Fruit fly (Drosophila melanogaster): ENCODE data around the gene CG7326.
A peak's percentile ranks its signal among the peaks of the same experiment; 100 is the strongest.

The CG7326 gene

DNA sequence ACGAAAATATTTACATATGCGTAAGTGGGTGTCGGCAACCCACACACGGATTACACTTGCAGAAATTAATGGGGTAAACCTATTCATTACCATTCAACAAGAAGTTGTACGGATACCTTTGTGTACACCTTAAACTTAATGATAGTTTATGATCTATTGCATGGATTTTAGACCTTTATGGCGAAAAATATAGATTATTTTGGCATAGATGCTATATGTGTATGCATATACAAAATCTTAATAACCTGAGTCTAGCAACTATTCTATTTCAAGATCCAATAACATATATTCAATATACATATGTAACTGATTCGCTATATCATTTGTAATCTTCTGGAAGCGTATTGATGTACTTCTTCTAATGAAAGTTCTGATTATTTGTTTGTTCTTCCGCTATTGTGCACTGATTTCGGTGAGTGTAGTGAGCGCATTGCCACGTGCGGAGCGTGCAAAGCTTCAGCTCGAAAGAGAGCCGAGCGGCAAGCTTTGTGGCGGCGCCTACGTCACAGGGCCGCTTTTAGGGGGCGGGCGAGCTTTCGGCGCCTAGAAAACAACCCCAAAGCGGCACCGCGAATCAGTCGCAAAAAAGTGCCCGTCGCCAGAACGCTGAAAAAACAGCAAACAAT lies 36.4 kb upstream of the CG7326 start, which contains the start of gene CG7378 (continued):
- TF ChIP-seq al (GFP tag; IDR thresholded peaks at IDR 0.05) (no peak), tup (GFP tag; optimal IDR thresholded peaks at IDR 0.05) (peak; percentile 7), Lpt (GFP tag; optimal IDR thresholded peaks at IDR 0.05) (no peak), dpn (GFP tag; optimal IDR thresholded peaks at IDR 0.05) (peak; percentile 8 to 60), CG9797 (GFP tag; optimal IDR thresholded peaks at IDR 0.05) (no peak), sr (GFP tag; IDR thresholded peaks at IDR 0.05) (0 out of 3 replicates have a peak, but pooled peaks have one; percentile 13), tll (GFP tag; optimal IDR thresholded peaks at IDR 0.05) (no peak), Nf-YC (tag; optimal IDR thresholded peaks at IDR 0.05) (peak; percentile 32), Camta (GFP tag; optimal IDR thresholded peaks at IDR 0.05) (peak; percentile 33), Hr51 (GFP tag; optimal IDR thresholded peaks at IDR 0.05) (peak in 1 of 2 experiments; percentile 44), danr (GFP tag; IDR thresholded peaks at IDR 0.05) (no peak), CG6854 (GFP tag; optimal IDR thresholded peaks at IDR 0.05) (peak; percentile 25), sqz (GFP tag; optimal IDR thresholded peaks at IDR 0.05) (peak; percentile 30), slbo (GFP tag; IDR thresholded peaks at IDR 0.05) (peak; percentile 29), CG3847 (GFP tag; IDR thresholded peaks at IDR 0.05) (peak; percentile 31; the same call in 1 of the 2 replicates), salm (tag; optimal IDR thresholded peaks at IDR 0.05) (no peak), ERR (GFP tag; optimal IDR thresholded peaks at IDR 0.05) (no peak), CG3163 (GFP tag; optimal IDR thresholded peaks at IDR 0.05) (no peak), Dll (GFP tag; IDR thresholded peaks at IDR 0.05; ENCODE audit: partially characterized antibody) (no peak), CG7786 (GFP tag; optimal IDR thresholded peaks at IDR 0.05) (peak; percentile 4), CG7556 (GFP tag; optimal IDR thresholded peaks at IDR 0.05) (peak; percentile 73), CG15269 (tag; optimal IDR thresholded peaks at IDR 0.05) (peak; percentile 28), hth (optimal IDR thresholded peaks at IDR 0.05) (no peak), aop (GFP tag; IDR thresholded peaks at IDR 0.05) (no peak), CG12236 (GFP tag; optimal IDR thresholded peaks at IDR 0.05) (no peak), CG42726 (GFP tag; IDR thresholded peaks at IDR 0.05; ENCODE audit: partially characterized antibody) (no peak), Dbx (GFP tag; IDR thresholded peaks at IDR 0.05) (0 out of 3 replicates have a peak, but pooled peaks have one; percentile 13), wor (GFP tag; IDR thresholded peaks at IDR 0.05) (no peak), Adf1 (GFP tag; IDR thresholded peaks at IDR 0.05) (no peak), CG2678 (tag; optimal IDR thresholded peaks at IDR 0.05) (peak; percentile 71), CG3407 (GFP tag; optimal IDR thresholded peaks at IDR 0.05) (no peak), jigr1 (GFP tag; IDR thresholded peaks at IDR 0.05) (no peak), CG1647 (GFP tag; optimal IDR thresholded peaks at IDR 0.05) (no peak), az2 (GFP tag; optimal IDR thresholded peaks at IDR 0.05) (no peak), Deaf1 (tag; optimal IDR thresholded peaks at IDR 0.05) (no peak), CG8944 (GFP tag; optimal IDR thresholded peaks at IDR 0.05) (no peak), CG11247 (GFP tag; IDR thresholded peaks at IDR 0.05) (no peak), chif (GFP tag; optimal IDR thresholded peaks at IDR 0.05) (no peak), HLH4C (GFP tag; IDR thresholded peaks at IDR 0.05; ENCODE audit: partially characterized antibody) (no peak), Jarid2 (GFP tag; optimal IDR thresholded peaks at IDR 0.05) (peak; percentile 7), dysf (GFP tag; IDR thresholded peaks at IDR 0.05) (peak; percentile 57; the same call in 1 of the 3 replicates), CG15696 (tag; optimal IDR thresholded peaks at IDR 0.05) (no peak), CG10209 (GFP tag; optimal IDR thresholded peaks at IDR 0.05) (peak; percentile 36), Blimp-1 (GFP tag; optimal IDR thresholded peaks at IDR 0.05) (no peak), zen (tag; optimal IDR thresholded peaks at IDR 0.05) (no peak), NFAT (GFP tag; IDR thresholded peaks at IDR 0.05) (no peak), GATAe (GFP tag; conservative IDR thresholded peaks at IDR 0.05) (no peak), CG3838 (GFP tag; optimal IDR thresholded peaks at IDR 0.05) (no peak), H2.0 (GFP tag; IDR thresholded peaks at IDR 0.05) (no peak), CG12391 (tag; optimal IDR thresholded peaks at IDR 0.05) (peak; percentile 26)
